Worm (Caenorhabditis elegans) whole organism, midembryonic: ENCODE measurements around the gene drr-1.

ENCODE experiments used
- T22C8.4 ChIP-seq: fragments of 200-800 bp; sonication (Bioruptor generic); IDR thresholded peaks from 2 replicates; pipeline ENCODE4 v1.3.6; 2022; ENCODE audit warnings: missing genetic modification characterization, missing compliant biosample characterization
- cog-1 ChIP-seq: sonication (generic microtip); optimal IDR thresholded peaks from 2 replicates; lab custom pipeline; 2016; ENCODE audit warnings: missing genetic modification characterization, missing compliant biosample characterization
- flt-1 ChIP-seq: fragments of 200-800 bp; sonication (Bioruptor generic); IDR thresholded peaks from 2 replicates; pipeline ENCODE4 v1.3.6; 2022; ENCODE audit warnings: missing genetic modification characterization, missing compliant biosample characterization
- klf-2 ChIP-seq: fragments of 200-800 bp; sonication (Bioruptor generic); conservative IDR thresholded peaks from 2 replicates; pipeline ENCODE4 v1.3.6; 2022; ENCODE audit warnings: missing genetic modification reagents, missing genetic modification characterization, missing compliant biosample characterization
- med-1 ChIP-seq: sonication (generic microtip); optimal IDR thresholded peaks from 2 replicates; lab custom pipeline; 2017; ENCODE audit warnings: missing genetic modification characterization, mild to moderate bottlenecking, missing compliant biosample characterization, antibody characterized with exemption, missing genetic modification reagents; ENCODE audit not compliant: insufficient read depth
- ref-1 ChIP-seq: fragments of 200-800 bp; sonication (Bioruptor generic); conservative IDR thresholded peaks from 2 replicates; pipeline ENCODE4 v1.3.6; 2022; ENCODE audit warnings: missing genetic modification reagents, missing genetic modification characterization, missing compliant biosample characterization
- tab-1 ChIP-seq: fragments of 200-800 bp; sonication (Bioruptor generic); IDR thresholded peaks from 2 replicates; pipeline ENCODE4 v1.3.6; 2022; ENCODE audit warnings: missing genetic modification characterization, missing compliant biosample characterization
- ztf-23 ChIP-seq: fragments of 200-800 bp; sonication (Bioruptor generic); IDR thresholded peaks from 2 replicates; pipeline ENCODE4 v1.3.6; 2022; ENCODE audit warnings: missing genetic modification reagents, missing genetic modification characterization, missing compliant biosample characterization
- ztf-29 ChIP-seq: fragments of 200-800 bp; sonication (Bioruptor generic); IDR thresholded peaks from 2 replicates; pipeline ENCODE4 v1.3.6; 2022; ENCODE audit warnings: missing genetic modification reagents, missing genetic modification characterization, missing compliant biosample characterization

DNA sequence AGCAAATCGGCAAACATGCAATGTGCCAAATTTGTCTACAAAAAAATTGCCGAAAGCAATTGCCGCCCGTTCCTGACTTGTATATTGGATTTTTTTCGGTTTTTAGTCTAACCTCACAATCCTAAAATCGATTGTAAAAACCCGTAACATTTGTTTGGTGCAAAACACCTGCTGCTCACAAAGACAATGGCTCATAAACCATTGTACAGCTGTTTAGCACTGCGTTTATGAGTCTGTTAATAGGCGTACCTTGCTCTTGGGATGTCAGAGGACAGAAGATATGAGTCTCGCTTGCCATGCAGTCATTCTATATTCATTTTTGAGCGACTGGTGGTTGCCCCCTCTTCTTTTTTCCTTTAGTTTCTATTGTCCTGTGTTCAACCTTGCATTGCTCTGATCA, 23.6 kb downstream of the drr-1 start, which contains the start of gene E01G4.5:
- TF ChIP-seq flt-1 = no peak
- TF ChIP-seq ztf-29 (GFP tag; lab: Robert Waterston, UW) = no peak
- no peak for TF ChIP-seq ref-1 (GFP tag; lab: Robert Waterston, UW)
- no peak for TF ChIP-seq cog-1 (tag; lab: Kevin White, UChicago)
- TF ChIP-seq tab-1 (GFP tag; lab: Robert Waterston, UW) = no peak
- TF ChIP-seq klf-2 (GFP tag; lab: Robert Waterston, UW) = no peak
- TF ChIP-seq ztf-23 = no peak
- TF ChIP-seq T22C8.4 (GFP tag; lab: Robert Waterston, UW) = no peak
- TF ChIP-seq med-1 (GFP tag; lab: Kevin White, UChicago) = no peak
